Worm (Caenorhabditis elegans): ENCODE data around the gene C44C10.15.
A peak's percentile ranks its signal among the peaks of the same experiment; 100 is the strongest.

The C44C10.15 gene

ce11 chrX:11679211-11679977 is 20.8 kb downstream of the C44C10.15 start:
- TF ChIP-seq tag-97 (GFP tag; IDR thresholded peaks at IDR 0.05) (no peak), daf-12 (tag; optimal IDR thresholded peaks at IDR 0.05) (no peak), fkh-10 (GFP tag; optimal IDR thresholded peaks at IDR 0.05) (no peak), mes-2 (tag; optimal IDR thresholded peaks at IDR 0.05; ENCODE audit: poor library complexity, severe bottlenecking) (no peak), tra-1 (GFP tag; IDR thresholded peaks at IDR 0.05) (peak; percentile 67; the same call in 1 of the 2 replicates), nhr-48 (tag; optimal IDR thresholded peaks at IDR 0.05) (peak; percentile 29), daf-16 (GFP tag; optimal IDR thresholded peaks at IDR 0.05) (peak in 1 of 2 experiments; percentile 59), daf-16 (tag; optimal IDR thresholded peaks at IDR 0.05) (peak; percentile 87), unc-62 (GFP tag; optimal IDR thresholded peaks at IDR 0.05 in 1 of 2) (peak in 1 of 2 experiments; percentile 97), unc-62 (tag; optimal IDR thresholded peaks at IDR 0.05) (no peak), hif-1 (tag; optimal IDR thresholded peaks at IDR 0.05) (peak in 1 of 2 experiments; percentile 18), cey-2 (tag; optimal IDR thresholded peaks at IDR 0.05; ENCODE audit: borderline replicate concordance, insufficient read depth) (no peak), hlh-30 (tag; optimal IDR thresholded peaks at IDR 0.05; ENCODE audit: insufficient read depth) (peak; percentile 33), egl-43 (GFP tag; IDR thresholded peaks at IDR 0.05) (no peak), D1046.2 (GFP tag; IDR thresholded peaks at IDR 0.05) (no peak), dve-1 (tag; optimal IDR thresholded peaks at IDR 0.05; ENCODE audit: insufficient read depth) (peak; percentile 26), ZK546.5 (tag; optimal IDR thresholded peaks at IDR 0.05) (no peak), lin-38 (GFP tag; IDR thresholded peaks at IDR 0.05) (no peak), lim-7 (GFP tag; IDR thresholded peaks at IDR 0.05) (no peak), ztf-7 (tag; optimal IDR thresholded peaks at IDR 0.05) (no peak), sdz-12 (GFP tag; optimal IDR thresholded peaks at IDR 0.05) (no peak), hlh-11 (tag; optimal IDR thresholded peaks at IDR 0.05) (peak; percentile 49), aly-2 (tag; optimal IDR thresholded peaks at IDR 0.05) (no peak), dmd-6 (GFP tag; IDR thresholded peaks at IDR 0.05) (peak; percentile 93), jun-1 (tag; optimal IDR thresholded peaks at IDR 0.05) (no peak), lsy-2 (tag; optimal IDR thresholded peaks at IDR 0.05) (no peak), daf-8 (GFP tag; IDR thresholded peaks at IDR 0.05) (no peak)

- TF ChIP-seq mep-1 (tag; optimal IDR thresholded peaks at IDR 0.05) (no peak), fos-1 (tag; optimal IDR thresholded peaks at IDR 0.05) (no peak), ztf-7 (tag; optimal IDR thresholded peaks at IDR 0.05) (no peak)
These were observed 24.6 kb downstream of the C44C10.15 start for ce11 chrX:11675573-11675972.

- TF ChIP-seq mxl-3 (GFP tag; optimal IDR thresholded peaks at IDR 0.05), result no peak
- TF ChIP-seq spr-1 (tag; optimal IDR thresholded peaks at IDR 0.05), result no peak
- peak in 1 of 2 experiments; percentile 51 for TF ChIP-seq unc-62 (GFP tag; optimal IDR thresholded peaks at IDR 0.05 in 1 of 2)
- no peak for TF ChIP-seq unc-62 (tag; optimal IDR thresholded peaks at IDR 0.05)
- TF ChIP-seq unc-39 (tag; optimal IDR thresholded peaks at IDR 0.05), result no peak
These were observed 27.0 kb downstream of the C44C10.15 start for ce11 chrX:11673063-11673759.

ce11 chrX:11666545-11667177 is 33.5 kb downstream of the C44C10.15 start, which contains the start of gene noca-2:
Gene noca-2, plus strand, starts transcription at chrX:11667127.
- TF ChIP-seq hmg-1.1 (GFP tag; IDR thresholded peaks at IDR 0.05) (peak; percentile 75), F44E2.7 (GFP tag; IDR thresholded peaks at IDR 0.05) (no peak), daf-16 (GFP tag; optimal IDR thresholded peaks at IDR 0.05) (no peak), daf-16 (tag; optimal IDR thresholded peaks at IDR 0.05) (peak; percentile 24), nhr-28 (tag; optimal IDR thresholded peaks at IDR 0.05) (peak; percentile 29), unc-62 (GFP tag; optimal IDR thresholded peaks at IDR 0.05 in 1 of 2) (peak in 1 of 2 experiments; percentile 55), unc-62 (tag; optimal IDR thresholded peaks at IDR 0.05) (no peak), ama-1 (optimal IDR thresholded peaks at IDR 0.05) (no peak), ctbp-1 (GFP tag; IDR thresholded peaks at IDR 0.05) (0 out of 2 replicates have a peak, but pooled peaks have one; percentile 47), mdl-1 (tag; optimal IDR thresholded peaks at IDR 0.05) (peak in 1 of 2 experiments; percentile 19), mes-2 (tag; optimal IDR thresholded peaks at IDR 0.05; ENCODE audit: poor library complexity, severe bottlenecking) (peak; percentile 26), hlh-30 (tag; optimal IDR thresholded peaks at IDR 0.05; ENCODE audit: insufficient read depth) (peak; percentile 47), egl-43 (GFP tag; IDR thresholded peaks at IDR 0.05) (no peak), dpl-1 (GFP tag; optimal IDR thresholded peaks at IDR 0.05) (peak; percentile 17), nhr-6 (tag; optimal IDR thresholded peaks at IDR 0.05) (peak; percentile 4), ztf-7 (tag; optimal IDR thresholded peaks at IDR 0.05) (no peak), duxl-1 (tag; optimal IDR thresholded peaks at IDR 0.05; ENCODE audit: poor library complexity) (no peak), mep-1 (tag; optimal IDR thresholded peaks at IDR 0.05) (peak; percentile 54), hlh-11 (tag; optimal IDR thresholded peaks at IDR 0.05) (peak; percentile 30)

Data from whole organism, L4 larva.